Fruit fly (Drosophila melanogaster): ENCODE measurements around the gene Osi23.

DNA sequence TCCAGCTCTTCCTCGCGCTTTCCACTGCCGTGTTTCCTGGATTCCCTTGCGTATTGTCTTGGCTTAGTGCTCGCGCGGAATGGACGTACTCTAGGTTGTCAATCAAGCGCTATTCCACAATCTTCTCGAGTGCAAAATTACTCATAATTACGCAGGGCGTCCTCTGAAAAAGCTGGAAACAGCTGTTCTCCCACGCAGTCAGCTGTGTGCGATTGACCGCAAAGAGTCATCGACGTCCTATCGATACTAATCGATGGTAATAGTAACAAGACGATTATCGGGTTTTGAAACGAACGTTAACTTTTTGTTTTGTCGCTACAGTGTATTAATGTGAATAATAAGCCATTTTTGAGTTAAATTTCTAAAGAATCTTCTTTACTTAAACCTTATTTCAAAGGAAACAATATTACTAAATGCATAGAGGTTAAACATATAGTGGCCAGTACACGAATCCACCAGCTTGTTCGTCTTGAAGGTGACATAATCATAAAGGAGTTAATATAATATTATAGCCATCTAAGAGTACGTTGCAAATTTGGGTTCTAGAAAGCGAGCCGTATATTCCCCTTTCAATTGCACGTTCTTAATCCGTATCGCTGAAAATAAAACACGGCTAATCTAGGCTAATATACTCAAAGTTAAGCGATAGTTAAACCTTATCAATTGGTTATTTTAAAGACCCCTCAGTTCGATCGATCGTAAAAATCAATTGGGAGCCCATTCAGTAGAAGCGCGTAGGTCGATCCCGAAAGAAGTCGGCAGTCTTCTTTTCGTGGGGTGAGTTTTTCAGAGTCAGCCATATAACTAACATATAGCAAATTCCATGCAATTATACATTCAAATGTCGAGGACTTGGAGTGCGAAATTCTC lies 14.5 kb upstream of the Osi23 start, which contains the start of the genes CG2224 and CDase:
- TF ChIP-seq psq (optimal IDR thresholded peaks at IDR 0.05) (no peak), Myc (optimal IDR thresholded peaks at IDR 0.05) (no peak), ttk (optimal IDR thresholded peaks at IDR 0.05) (no peak), Sin3A (optimal IDR thresholded peaks at IDR 0.05) (no peak), h (optimal IDR thresholded peaks at IDR 0.05) (no peak)

All from Kc167 (cell line).